Fruit fly (Drosophila melanogaster) whole organism, wandering third instar larva: ENCODE measurements around the gene cbt.

ENCODE experiments used
- Abd-B ChIP-seq: fragments of >200 bp; optimal IDR thresholded peaks from 2 replicates; lab custom pipeline; 2017; ENCODE audit warnings: missing biosample characterization, missing genetic modification characterization
- CG32264 ChIP-seq: fragments of 200-800 bp; sonication (Bioruptor generic); optimal IDR thresholded peaks from 2 replicates; lab custom pipeline; 2016; ENCODE audit warnings: missing biosample characterization, missing genetic modification characterization
- br ChIP-seq: fragments of 200-800 bp; sonication (Bioruptor generic); optimal IDR thresholded peaks from 2 replicates; lab custom pipeline; 2016; ENCODE audit warnings: missing biosample characterization, missing genetic modification characterization
- pan ChIP-seq: fragments of >200 bp; optimal IDR thresholded peaks from 2 replicates; lab custom pipeline; 2017
- psq ChIP-seq: fragments of 200-800 bp; sonication (Bioruptor generic); optimal IDR thresholded peaks from 3 replicates; lab custom pipeline; 2017; ENCODE audit warnings: missing biosample characterization, mild to moderate bottlenecking, missing genetic modification characterization, moderate library complexity
- rgr ChIP-seq: fragments of 200-800 bp; sonication (Bioruptor generic); optimal IDR thresholded peaks from 3 replicates; lab custom pipeline; 2016; ENCODE audit warnings: missing biosample characterization, mild to moderate bottlenecking, missing genetic modification characterization
- sv ChIP-seq: fragments of 200-800 bp; sonication (Bioruptor generic); optimal IDR thresholded peaks from 3 replicates; lab custom pipeline; 2016; ENCODE audit warnings: missing biosample characterization, missing genetic modification characterization
- usp ChIP-seq: fragments of >200 bp; optimal IDR thresholded peaks from 2 replicates; lab custom pipeline; 2017; ENCODE audit warnings: missing biosample characterization, missing genetic modification characterization

- no peak for TF ChIP-seq psq (GFP tag; lab: Kevin White, UChicago)
- no peak for TF ChIP-seq br (GFP tag; lab: Kevin White, UChicago)
- no peak for TF ChIP-seq CG32264
- no peak for TF ChIP-seq usp
- TF ChIP-seq rgr, result no peak
- no peak for TF ChIP-seq Abd-B (GFP tag; lab: Kevin White, UChicago)
- no peak for TF ChIP-seq sv (GFP tag; lab: Kevin White, UChicago)
- no peak for TF ChIP-seq pan
These were observed 33.5 kb upstream of the cbt start for dm6 chr2L:513035-513434.
